Worm (Caenorhabditis elegans): ENCODE measurements around the gene repo-1.

- TF ChIP-seq egl-13 (tag; optimal IDR thresholded peaks at IDR 0.05) (no peak), lsy-2 (tag; optimal IDR thresholded peaks at IDR 0.05) (no peak), ceh-63 (GFP tag; optimal IDR thresholded peaks at IDR 0.05) (no peak), aha-1 (tag; optimal IDR thresholded peaks at IDR 0.05) (no peak), lir-3 (tag; optimal IDR thresholded peaks at IDR 0.05; ENCODE audit: poor library complexity) (no peak), nhr-11 (tag; optimal IDR thresholded peaks at IDR 0.05) (no peak), skn-1 (tag; optimal IDR thresholded peaks at IDR 0.05) (no peak), unc-62 (GFP tag; optimal IDR thresholded peaks at IDR 0.05) (no peak), jun-1 (tag; optimal IDR thresholded peaks at IDR 0.05) (no peak), pqm-1 (tag; optimal IDR thresholded peaks at IDR 0.05) (no peak)
These were observed 7.8 kb downstream of the repo-1 start, which contains the start of gene mig-32 for ce11 chrIV:12092113-12092512.
